Fruit fly (Drosophila melanogaster): ENCODE data around the gene dally.

The dally gene

dm6 chr3L:8834486-8834885 is 7.2 kb downstream of the dally start:
- TF ChIP-seq CG17801 (GFP tag; optimal IDR thresholded peaks at IDR 0.05; ENCODE audit: partially characterized antibody), result no peak

dm6 chr3L:8834886-8835285 is 7.6 kb downstream of the dally start:
- TF ChIP-seq CG17801 (GFP tag; optimal IDR thresholded peaks at IDR 0.05; ENCODE audit: partially characterized antibody), result no peak

- TF ChIP-seq CG17801 (GFP tag; optimal IDR thresholded peaks at IDR 0.05; ENCODE audit: partially characterized antibody), result no peak
Measured at dm6 chr3L:8835441-8835840, 8.1 kb downstream of the dally start.

dm6 chr3L:8836162-8836561 is 8.9 kb downstream of the dally start, which contains the start of gene CG32026:
CG32026 (plus strand) TSS chr3L:8836462.
- TF ChIP-seq CG17801 (GFP tag; optimal IDR thresholded peaks at IDR 0.05; ENCODE audit: partially characterized antibody), result no peak

dm6 chr3L:8839130-8839529 is 11.8 kb downstream of the dally start:
- no peak for TF ChIP-seq CG17801 (GFP tag; optimal IDR thresholded peaks at IDR 0.05; ENCODE audit: partially characterized antibody)

dm6 chr3L:8839563-8840425 is 12.5 kb downstream of the dally start:
- TF ChIP-seq CG17801 (GFP tag; optimal IDR thresholded peaks at IDR 0.05; ENCODE audit: partially characterized antibody), result no peak

- TF ChIP-seq CG17801 (GFP tag; optimal IDR thresholded peaks at IDR 0.05; ENCODE audit: partially characterized antibody), result no peak
Measured at dm6 chr3L:8841757-8842156, 14.5 kb downstream of the dally start.

- TF ChIP-seq CG17801 (GFP tag; optimal IDR thresholded peaks at IDR 0.05; ENCODE audit: partially characterized antibody), result no peak
Measured at dm6 chr3L:8842359-8842758, 15.1 kb downstream of the dally start.

- TF ChIP-seq CG17801 (GFP tag; optimal IDR thresholded peaks at IDR 0.05; ENCODE audit: partially characterized antibody), result no peak
Measured at dm6 chr3L:8849817-8850216, 22.5 kb downstream of the dally start.

dm6 chr3L:8850784-8851704 is 23.7 kb downstream of the dally start:
- TF ChIP-seq CG17801 (GFP tag; optimal IDR thresholded peaks at IDR 0.05; ENCODE audit: partially characterized antibody), result no peak

dm6 chr3L:8851950-8852349 is 24.6 kb downstream of the dally start:
- TF ChIP-seq CG17801 (GFP tag; optimal IDR thresholded peaks at IDR 0.05; ENCODE audit: partially characterized antibody), result no peak

dm6 chr3L:8852907-8853306 is 25.6 kb downstream of the dally start:
- TF ChIP-seq CG17801 (GFP tag; optimal IDR thresholded peaks at IDR 0.05; ENCODE audit: partially characterized antibody), result no peak

- TF ChIP-seq CG17801 (GFP tag; optimal IDR thresholded peaks at IDR 0.05; ENCODE audit: partially characterized antibody), result no peak
Measured at dm6 chr3L:8853382-8853781, 26.1 kb downstream of the dally start.

dm6 chr3L:8855262-8855661 is 28.0 kb downstream of the dally start:
- TF ChIP-seq CG17801 (GFP tag; optimal IDR thresholded peaks at IDR 0.05; ENCODE audit: partially characterized antibody), result no peak

dm6 chr3L:8856875-8857274 is 29.6 kb downstream of the dally start:
- no peak for TF ChIP-seq CG17801 (GFP tag; optimal IDR thresholded peaks at IDR 0.05; ENCODE audit: partially characterized antibody)

Measured in ovary, adult (tissue).